Worm (Caenorhabditis elegans) whole organism, late embryonic: ENCODE data around the gene nlg-1.

ENCODE experiments used
- C08G9.2 ChIP-seq: sonication (generic microtip); optimal IDR thresholded peaks from 2 replicates; lab custom pipeline; 2016; ENCODE audit warnings: mild to moderate bottlenecking, missing genetic modification characterization, moderate library complexity, missing compliant biosample characterization
- C38D4.7 ChIP-seq: fragments of 200-800 bp; sonication (Bioruptor generic); optimal IDR thresholded peaks from 2 replicates; lab custom pipeline; 2018; ENCODE audit warnings: mild to moderate bottlenecking, missing genetic modification characterization, moderate library complexity, missing compliant biosample characterization
- F13H6.1 ChIP-seq: sonication (generic microtip); optimal IDR thresholded peaks from 2 replicates; lab custom pipeline; 2016; ENCODE audit warnings: missing genetic modification characterization, missing compliant biosample characterization
- K09A11.1 ChIP-seq: sonication (generic microtip); optimal IDR thresholded peaks from 2 replicates; lab custom pipeline; 2017; ENCODE audit warnings: antibody characterized with exemption, mild to moderate bottlenecking, missing genetic modification characterization, missing compliant biosample characterization; ENCODE audit not compliant: insufficient read depth
- ahr-1 ChIP-seq: sonication (generic microtip); optimal IDR thresholded peaks from 2 replicates; lab custom pipeline; 2016; ENCODE audit warnings: missing genetic modification characterization, missing compliant biosample characterization
- ama-1 ChIP-seq: fragments of 150-350 bp; optimal IDR thresholded peaks from 2 replicates; lab custom pipeline; 2014
- ceh-14 ChIP-seq: sonication (generic microtip); optimal IDR thresholded peaks from 2 replicates; lab custom pipeline; 2016; ENCODE audit warnings: missing genotype, missing genetic modification characterization, missing compliant biosample characterization
- ceh-18 ChIP-seq: sonication (generic microtip); optimal IDR thresholded peaks from 2 replicates; lab custom pipeline; 2016; ENCODE audit warnings: missing genetic modification characterization, missing compliant biosample characterization
- ceh-19 ChIP-seq: fragments of 200-800 bp; sonication (Bioruptor generic); optimal IDR thresholded peaks from 2 replicates; lab custom pipeline; 2018; ENCODE audit warnings: mild to moderate bottlenecking, missing genetic modification characterization, missing compliant biosample characterization
- ceh-2 ChIP-seq: sonication (generic microtip); optimal IDR thresholded peaks from 2 replicates; lab custom pipeline; 2016; ENCODE audit warnings: missing genotype, missing genetic modification characterization, missing compliant biosample characterization
- ceh-22 ChIP-seq: sonication (generic microtip); optimal IDR thresholded peaks from 2 replicates; lab custom pipeline; 2017; ENCODE audit warnings: missing biosample characterization, missing genetic modification characterization
- ceh-24 ChIP-seq: sonication (generic microtip); optimal IDR thresholded peaks from 2 replicates; lab custom pipeline; 2016; ENCODE audit warnings: mild to moderate bottlenecking, missing genetic modification characterization, missing compliant biosample characterization
- ceh-31 ChIP-seq: sonication (generic microtip); optimal IDR thresholded peaks from 2 replicates; lab custom pipeline; 2016; ENCODE audit warnings: missing genetic modification characterization, missing compliant biosample characterization
- ceh-34 ChIP-seq: sonication (generic microtip); optimal IDR thresholded peaks from 2 replicates; lab custom pipeline; 2016; ENCODE audit warnings: mild to moderate bottlenecking, missing genetic modification characterization, missing compliant biosample characterization
- ceh-48 ChIP-seq: sonication (generic microtip); optimal IDR thresholded peaks from 2 replicates; lab custom pipeline; 2016; ENCODE audit warnings: missing genetic modification characterization, inconsistent platforms, missing compliant biosample characterization
- ceh-6 ChIP-seq: fragments of 200-800 bp; sonication (Bioruptor generic); optimal IDR thresholded peaks from 2 replicates; lab custom pipeline; 2018; ENCODE audit warnings: mild to moderate bottlenecking, missing genetic modification characterization, missing compliant biosample characterization
- che-1 ChIP-seq: sonication (generic microtip); optimal IDR thresholded peaks from 2 replicates; lab custom pipeline; 2016; ENCODE audit warnings: mild to moderate bottlenecking, missing genetic modification characterization, missing compliant biosample characterization
- dmd-4 ChIP-seq: sonication (generic microtip); optimal IDR thresholded peaks from 2 replicates; lab custom pipeline; 2016; ENCODE audit warnings: borderline replicate concordance, missing genetic modification characterization, missing compliant biosample characterization
- elt-2 ChIP-seq: sonication (generic microtip); optimal IDR thresholded peaks from 2 replicates; lab custom pipeline; 2016; ENCODE audit warnings: missing genetic modification reagents, missing genetic modification characterization, missing compliant biosample characterization
- elt-4 ChIP-seq: sonication (generic microtip); optimal IDR thresholded peaks from 2 replicates; lab custom pipeline; 2016; ENCODE audit warnings: missing genetic modification characterization, missing compliant biosample characterization
- ets-4 ChIP-seq: sonication (generic microtip); optimal IDR thresholded peaks from 2 replicates; lab custom pipeline; 2016; ENCODE audit warnings: missing genetic modification characterization, missing compliant biosample characterization
- eyg-1 ChIP-seq: sonication (generic microtip); optimal IDR thresholded peaks from 2 replicates; lab custom pipeline; 2016; ENCODE audit warnings: missing genotype, missing genetic modification characterization, missing compliant biosample characterization
- fkh-6 ChIP-seq: sonication (generic microtip); optimal IDR thresholded peaks from 2 replicates; lab custom pipeline; 2016; ENCODE audit warnings: missing genetic modification characterization, missing compliant biosample characterization
- gmeb-2 ChIP-seq: sonication (generic microtip); optimal IDR thresholded peaks from 2 replicates; lab custom pipeline; 2016; ENCODE audit warnings: missing genetic modification characterization, inconsistent platforms, missing compliant biosample characterization
- hlh-13 ChIP-seq: fragments of 200-800 bp; sonication (Bioruptor generic); optimal IDR thresholded peaks from 2 replicates; lab custom pipeline; 2018; ENCODE audit warnings: mild to moderate bottlenecking, missing genetic modification characterization, missing compliant biosample characterization
- hlh-30 ChIP-seq: sonication (generic microtip); optimal IDR thresholded peaks from 2 replicates; lab custom pipeline; 2017; ENCODE audit warnings: antibody characterized with exemption, missing genetic modification characterization, missing compliant biosample characterization; ENCODE audit not compliant: insufficient read depth
- hlh-8 ChIP-seq: sonication (generic microtip); optimal IDR thresholded peaks from 2 replicates; lab custom pipeline; 2016; ENCODE audit warnings: missing genotype, missing genetic modification characterization, missing compliant biosample characterization
- lin-11 ChIP-seq: fragments of 200-800 bp; sonication (Bioruptor generic); optimal IDR thresholded peaks from 2 replicates; lab custom pipeline; 2018; ENCODE audit warnings: mild to moderate bottlenecking, missing genetic modification characterization, missing compliant biosample characterization
- madf-2 ChIP-seq: sonication (generic microtip); optimal IDR thresholded peaks from 2 replicates; lab custom pipeline; 2017; ENCODE audit warnings: missing genetic modification characterization, missing compliant biosample characterization
- mec-3 ChIP-seq: sonication (generic microtip); optimal IDR thresholded peaks from 2 replicates; lab custom pipeline; 2016; ENCODE audit warnings: borderline replicate concordance, missing genetic modification characterization, missing compliant biosample characterization
- nfya-1 ChIP-seq: sonication (generic microtip); optimal IDR thresholded peaks from 2 replicates; lab custom pipeline; 2017; ENCODE audit warnings: missing genetic modification characterization, mild to moderate bottlenecking, missing compliant biosample characterization, antibody characterized with exemption, moderate library complexity
- nhr-232 ChIP-seq: sonication (generic microtip); optimal IDR thresholded peaks from 2 replicates; lab custom pipeline; 2016; ENCODE audit warnings: missing genetic modification characterization, missing compliant biosample characterization
- npax-4 ChIP-seq: sonication (generic microtip); optimal IDR thresholded peaks from 2 replicates; lab custom pipeline; 2016; ENCODE audit warnings: missing genetic modification characterization, missing compliant biosample characterization
- pax-1 ChIP-seq: fragments of 150-350 bp; optimal IDR thresholded peaks from 2 replicates; lab custom pipeline; 2014; ENCODE audit warnings: missing biosample characterization, missing genetic modification characterization
- pha-2 ChIP-seq: sonication (generic microtip); optimal IDR thresholded peaks from 2 replicates; lab custom pipeline; 2017; ENCODE audit warnings: mild to moderate bottlenecking, missing genetic modification characterization, missing compliant biosample characterization
- pha-4 ChIP-seq: fragments of 150-350 bp; optimal IDR thresholded peaks from 2 replicates; lab custom pipeline; 2018; ENCODE audit warnings: missing biosample characterization, missing genetic modification reagents, missing genetic modification characterization
- pqm-1 ChIP-seq: sonication (generic microtip); optimal IDR thresholded peaks from 2 replicates; lab custom pipeline; 2016; ENCODE audit warnings: missing genetic modification characterization, missing compliant biosample characterization
- pros-1 ChIP-seq: fragments of 150-350 bp; optimal IDR thresholded peaks from 2 replicates; lab custom pipeline; 2014; ENCODE audit warnings: missing biosample characterization, missing genetic modification reagents, missing genetic modification characterization
- ref-2 ChIP-seq: sonication (generic microtip); optimal IDR thresholded peaks from 2 replicates; lab custom pipeline; 2016; ENCODE audit warnings: missing genetic modification characterization, missing compliant biosample characterization
- rnt-1 ChIP-seq: sonication (generic microtip); optimal IDR thresholded peaks from 2 replicates; lab custom pipeline; 2016; ENCODE audit warnings: missing genetic modification characterization, missing compliant biosample characterization
- sdc-2 ChIP-seq: sonication (generic microtip); optimal IDR thresholded peaks from 2 replicates; lab custom pipeline; 2016; ENCODE audit warnings: missing genotype, missing genetic modification characterization, missing compliant biosample characterization
- sox-2 ChIP-seq: fragments of 200-800 bp; sonication (Bioruptor generic); IDR thresholded peaks from 2 replicates; pipeline ENCODE4 v1.3.6; 2022; ENCODE audit warnings: missing genetic modification reagents, missing genetic modification characterization, missing compliant biosample characterization
- sox-4 ChIP-seq: sonication (generic microtip); optimal IDR thresholded peaks from 2 replicates; lab custom pipeline; 2017; ENCODE audit warnings: mild to moderate bottlenecking, missing genetic modification characterization, inconsistent platforms, missing compliant biosample characterization
- syd-9 ChIP-seq: sonication (generic microtip); optimal IDR thresholded peaks from 2 replicates; lab custom pipeline; 2016; ENCODE audit warnings: mild to moderate bottlenecking, missing genetic modification characterization, moderate library complexity, missing compliant biosample characterization
- tbx-2 ChIP-seq: sonication (generic microtip); optimal IDR thresholded peaks from 2 replicates; lab custom pipeline; 2016; ENCODE audit warnings: missing genetic modification characterization, missing compliant biosample characterization
- tbx-7 ChIP-seq: sonication (generic microtip); optimal IDR thresholded peaks from 2 replicates; lab custom pipeline; 2016; ENCODE audit warnings: missing genotype, missing genetic modification characterization, missing compliant biosample characterization
- unc-3 ChIP-seq, 2 experiments: fragments of 200-800 bp in 1 of 2; sonication (Bioruptor generic) in 1 of 2; sonication (generic microtip) in 1 of 2; conservative IDR thresholded peaks in 1 of 2; optimal IDR thresholded peaks in 1 of 2; 2 replicates each; pipeline versions ENCODE4 v1.3.6 to Lab custom; 2016 to 2022; ENCODE audit warnings: missing compliant biosample characterization in 2 of 2, missing genetic modification characterization in 2 of 2, missing genetic modification reagents in 1 of 2
- ztf-16 ChIP-seq: sonication (generic microtip); optimal IDR thresholded peaks from 2 replicates; lab custom pipeline; 2017; ENCODE audit warnings: missing genetic modification characterization, missing compliant biosample characterization

Gene nlg-1

ce11 chrX:13584725-13585371, 46.1 kb downstream of the nlg-1 start, which contains the start of gene unc-84:
unc-84 (plus strand) TSS chrX:13584775.
- peak; percentile 53 for TF ChIP-seq tbx-2 (tag; lab: Kevin White, UChicago)
- no peak for TF ChIP-seq hlh-8 (tag; lab: Kevin White, UChicago)
- TF ChIP-seq ceh-2, result peak; percentile 28
- peak; percentile 64 for TF ChIP-seq ceh-31 (tag; lab: Kevin White, UChicago)
- TF ChIP-seq che-1 (tag; lab: Kevin White, UChicago), result no peak
- peak; percentile 32 for TF ChIP-seq ets-4 (tag; lab: Kevin White, UChicago)
- peak; percentile 52 for TF ChIP-seq sdc-2 (tag; lab: Kevin White, UChicago)
- TF ChIP-seq pros-1 (tag; lab: Kevin White, UChicago), result peak; percentile 7
- TF ChIP-seq ceh-48 (tag; lab: Kevin White, UChicago), result no peak
- no peak for TF ChIP-seq fkh-6 (tag; lab: Kevin White, UChicago)
- TF ChIP-seq pqm-1 (tag; lab: Kevin White, UChicago), result no peak
- peak; percentile 97 for TF ChIP-seq ceh-34 (tag; lab: Kevin White, UChicago)
- peak; percentile 72 for TF ChIP-seq C08G9.2
- TF ChIP-seq ref-2 (tag; lab: Kevin White, UChicago), result peak; percentile 34

ce11 chrX:13583895-13584344, 47.1 kb downstream of the nlg-1 start:
- TF ChIP-seq pha-2 (tag; lab: Kevin White, UChicago) (no peak), ceh-24 (tag; lab: Kevin White, UChicago) (no peak), unc-3 (GFP tag; conservative IDR thresholded peaks at IDR 0.05; lab: Robert Waterston, UW) (no peak), unc-3 (tag; optimal IDR thresholded peaks at IDR 0.05; lab: Kevin White, UChicago) (no peak), ceh-19 (GFP tag; lab: Kevin White, UChicago) (no peak), npax-4 (tag; lab: Kevin White, UChicago) (no peak), rnt-1 (tag; lab: Kevin White, UChicago) (peak; percentile 57), elt-4 (no peak), K09A11.1 (no peak), pros-1 (tag; lab: Kevin White, UChicago) (peak; percentile 52), dmd-4 (no peak), mec-3 (tag; lab: Kevin White, UChicago) (no peak), tbx-2 (tag; lab: Kevin White, UChicago) (peak; percentile 86), ceh-14 (tag; lab: Kevin White, UChicago) (peak; percentile 2), eyg-1 (tag; lab: Kevin White, UChicago) (peak; percentile 16), ztf-16 (tag; lab: Kevin White, UChicago) (no peak), nhr-232 (tag; lab: Kevin White, UChicago) (peak; percentile 25), syd-9 (tag; lab: Kevin White, UChicago) (no peak), ahr-1 (tag; lab: Kevin White, UChicago) (no peak), madf-2 (tag; lab: Kevin White, UChicago) (peak; percentile 34), elt-2 (tag; lab: Kevin White, UChicago) (peak; percentile 20), pqm-1 (tag; lab: Kevin White, UChicago) (no peak), tbx-7 (no peak), nfya-1 (tag; lab: Kevin White, UChicago) (peak; percentile 70), ceh-18 (tag; lab: Kevin White, UChicago) (peak; percentile 61), C38D4.7 (GFP tag; lab: Kevin White, UChicago) (no peak), lin-11 (tag; lab: Kevin White, UChicago) (no peak), C08G9.2 (peak; percentile 27), ceh-22 (tag; lab: Kevin White, UChicago) (peak; percentile 52), ceh-6 (peak; percentile 44), fkh-6 (tag; lab: Kevin White, UChicago) (no peak), pha-4 (tag; lab: Kevin White, UChicago) (no peak), sox-2 (no peak; the same call in 1 of the 2 replicates), ama-1 (lab: Kevin White, UChicago) (no peak), pax-1 (tag; lab: Kevin White, UChicago) (no peak), gmeb-2 (tag; lab: Kevin White, UChicago) (no peak), ceh-2 (peak; percentile 37), F13H6.1 (peak; percentile 23), hlh-13 (GFP tag; lab: Kevin White, UChicago) (no peak), ref-2 (tag; lab: Kevin White, UChicago) (peak; percentile 90), ceh-48 (tag; lab: Kevin White, UChicago) (peak; percentile 55), ceh-34 (tag; lab: Kevin White, UChicago) (peak; percentile 43), sox-4 (tag; lab: Kevin White, UChicago) (peak; percentile 25), hlh-30 (tag; lab: Kevin White, UChicago) (peak; percentile 46)
